Worm (Caenorhabditis elegans): ENCODE data around the gene srw-29.

Gene srw-29

ce11 chrV:16399388-16399787, 24.9 kb downstream of the srw-29 start, which contains the start of gene sre-36:
TSS of gene sre-36 (plus strand) at chrV:16399688.
- TF ChIP-seq unc-62 (GFP tag; optimal IDR thresholded peaks at IDR 0.05 in 1 of 2) (peak in 1 of 2 experiments; percentile 52), unc-62 (tag; optimal IDR thresholded peaks at IDR 0.05) (no peak), pqm-1 (tag; optimal IDR thresholded peaks at IDR 0.05) (no peak)

ce11 chrV:16395739-16396138, 28.6 kb downstream of the srw-29 start, which contains the start of gene F13A7.12:
TSS of gene F13A7.12 (plus strand) at chrV:16396039.
- no peak for TF ChIP-seq Y48G9A.11 (GFP tag; IDR thresholded peaks at IDR 0.05)
- TF ChIP-seq pha-4 (GFP tag; IDR thresholded peaks at IDR 0.05): no peak
- no peak for TF ChIP-seq pha-4 (tag; optimal IDR thresholded peaks at IDR 0.05)
- TF ChIP-seq fkh-10 (GFP tag; optimal IDR thresholded peaks at IDR 0.05): no peak
- TF ChIP-seq F37D6.2 (tag; optimal IDR thresholded peaks at IDR 0.05): no peak
- no peak for TF ChIP-seq php-3 (GFP tag; IDR thresholded peaks at IDR 0.05)
- TF ChIP-seq ceh-32 (tag; optimal IDR thresholded peaks at IDR 0.05; ENCODE audit: poor library complexity): no peak
- no peak for TF ChIP-seq T26A8.4 (GFP tag; IDR thresholded peaks at IDR 0.05)
- TF ChIP-seq Y75B8A.6 (GFP tag; IDR thresholded peaks at IDR 0.05): no peak
- TF ChIP-seq nhr-48 (tag; optimal IDR thresholded peaks at IDR 0.05): no peak
- TF ChIP-seq zag-1 (tag; optimal IDR thresholded peaks at IDR 0.05): no peak
- no peak for TF ChIP-seq lim-7 (GFP tag; IDR thresholded peaks at IDR 0.05)
- no peak for TF ChIP-seq nhr-237 (tag; optimal IDR thresholded peaks at IDR 0.05)

- TF ChIP-seq ztf-7 (tag; optimal IDR thresholded peaks at IDR 0.05): peak; percentile 97
- TF ChIP-seq pqm-1 (tag; optimal IDR thresholded peaks at IDR 0.05): peak; percentile 51
- TF ChIP-seq nhr-48 (tag; optimal IDR thresholded peaks at IDR 0.05): peak; percentile 32
- peak; percentile 66 for TF ChIP-seq nhr-28 (tag; optimal IDR thresholded peaks at IDR 0.05)
- peak; percentile 83 for TF ChIP-seq dve-1 (tag; optimal IDR thresholded peaks at IDR 0.05; ENCODE audit: insufficient read depth)
- TF ChIP-seq F26F4.8 (GFP tag; conservative IDR thresholded peaks at IDR 0.05): no peak
- TF ChIP-seq hlh-11 (tag; optimal IDR thresholded peaks at IDR 0.05): peak; percentile 49
- TF ChIP-seq aha-1 (tag): peak; percentile 14
- peak in 1 of 2 experiments; percentile 7 for TF ChIP-seq daf-16 (GFP tag; optimal IDR thresholded peaks at IDR 0.05)
- TF ChIP-seq daf-16 (tag; optimal IDR thresholded peaks at IDR 0.05): peak; percentile 89
- TF ChIP-seq ceh-20 (GFP tag; IDR thresholded peaks at IDR 0.05): 0 out of 2 replicates have a peak, but pooled peaks have one; percentile 14
- peak; percentile 57 for TF ChIP-seq nhr-102 (tag; optimal IDR thresholded peaks at IDR 0.05)
- no peak for TF ChIP-seq Y105C5A.15 (GFP tag; IDR thresholded peaks at IDR 0.05)
- TF ChIP-seq zip-2 (tag; optimal IDR thresholded peaks at IDR 0.05): peak; percentile 99
- peak; percentile 83 for TF ChIP-seq dmd-6 (GFP tag; IDR thresholded peaks at IDR 0.05)
- no peak for TF ChIP-seq ztf-11 (tag; optimal IDR thresholded peaks at IDR 0.05)
- peak; percentile 44 for TF ChIP-seq nhr-77 (tag; optimal IDR thresholded peaks at IDR 0.05)
- no peak for TF ChIP-seq nhr-41 (GFP tag; IDR thresholded peaks at IDR 0.05)
- no peak for TF ChIP-seq lin-39 (tag; optimal IDR thresholded peaks at IDR 0.05)
- TF ChIP-seq mdl-1 (tag; optimal IDR thresholded peaks at IDR 0.05): peak in 1 of 2 experiments; percentile 4
Observed at ce11 chrV:16395131-16395530, 29.2 kb downstream of the srw-29 start, which contains the start of gene F13A7.11. TSS of gene F13A7.11 (minus strand) at chrV:16395304.

ce11 chrV:16393728-16394127, 30.6 kb downstream of the srw-29 start, which contains the start of gene srd-63:
TSS of gene srd-63 (minus strand) at chrV:16393828.
- TF ChIP-seq mxl-2 (GFP tag; conservative IDR thresholded peaks at IDR 0.05): no peak
- TF ChIP-seq set-16 (GFP tag; IDR thresholded peaks at IDR 0.05): no peak
- no peak for TF ChIP-seq Y105C5A.15 (GFP tag; IDR thresholded peaks at IDR 0.05)
- no peak for TF ChIP-seq sdz-12 (GFP tag; optimal IDR thresholded peaks at IDR 0.05)
- TF ChIP-seq arid-1 (GFP tag; conservative IDR thresholded peaks at IDR 0.05): no peak
- no peak for TF ChIP-seq hlh-11 (tag; optimal IDR thresholded peaks at IDR 0.05)
- no peak for TF ChIP-seq ceh-20 (GFP tag; IDR thresholded peaks at IDR 0.05)
- TF ChIP-seq daf-16 (GFP tag; optimal IDR thresholded peaks at IDR 0.05): no peak
- TF ChIP-seq daf-16 (tag; optimal IDR thresholded peaks at IDR 0.05): no peak
- TF ChIP-seq lin-13 (GFP tag; optimal IDR thresholded peaks at IDR 0.05): no peak
- TF ChIP-seq duxl-1 (tag; optimal IDR thresholded peaks at IDR 0.05; ENCODE audit: poor library complexity): no peak
- no peak for TF ChIP-seq vab-7 (GFP tag; IDR thresholded peaks at IDR 0.05)
- TF ChIP-seq jun-1 (tag; optimal IDR thresholded peaks at IDR 0.05): no peak
- no peak for TF ChIP-seq unc-130 (GFP tag; optimal IDR thresholded peaks at IDR 0.05)
- TF ChIP-seq lsy-2 (tag; optimal IDR thresholded peaks at IDR 0.05): no peak
- TF ChIP-seq skn-1 (tag; optimal IDR thresholded peaks at IDR 0.05): no peak
- no peak for TF ChIP-seq ZK546.5 (tag; optimal IDR thresholded peaks at IDR 0.05)

All from whole organism, L4 larva.